Fruit fly (Drosophila melanogaster): ENCODE measurements around the gene CG7203.
"Not testable (repeated sequence)": the region's sequence is repeated elsewhere in the genome, so short reads cannot be mapped to it uniquely, and the experiment has no call there.

CG7203 gene

DNA sequence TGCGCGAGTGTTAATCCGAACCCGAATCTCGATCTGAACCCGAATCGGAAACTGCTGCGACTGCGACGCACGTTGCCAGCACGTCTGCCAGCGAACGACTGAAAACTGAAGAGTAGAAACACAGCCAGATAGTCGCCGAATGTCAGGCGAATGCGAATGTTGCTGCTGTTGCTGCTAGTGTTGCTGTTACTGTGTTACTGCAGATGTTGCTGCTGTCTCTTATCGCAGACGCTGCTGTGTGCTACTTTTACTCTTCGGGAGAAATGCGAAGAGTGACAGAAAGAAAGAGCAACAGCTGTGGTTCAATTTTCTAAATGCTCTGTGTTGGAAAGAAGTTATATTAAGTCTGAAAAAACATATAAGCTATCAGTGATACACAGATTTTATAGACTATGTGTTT is 14.3 kb downstream of the CG7203 start, which contains the start of gene CG31904:
TSS of gene CG31904 (minus strand) at position 101 of the 400 bp plus-strand sequence.
- TF ChIP-seq h, ttk, Myc (optimal IDR thresholded peaks at IDR 0.05): not testable (repeated sequence)

DNA sequence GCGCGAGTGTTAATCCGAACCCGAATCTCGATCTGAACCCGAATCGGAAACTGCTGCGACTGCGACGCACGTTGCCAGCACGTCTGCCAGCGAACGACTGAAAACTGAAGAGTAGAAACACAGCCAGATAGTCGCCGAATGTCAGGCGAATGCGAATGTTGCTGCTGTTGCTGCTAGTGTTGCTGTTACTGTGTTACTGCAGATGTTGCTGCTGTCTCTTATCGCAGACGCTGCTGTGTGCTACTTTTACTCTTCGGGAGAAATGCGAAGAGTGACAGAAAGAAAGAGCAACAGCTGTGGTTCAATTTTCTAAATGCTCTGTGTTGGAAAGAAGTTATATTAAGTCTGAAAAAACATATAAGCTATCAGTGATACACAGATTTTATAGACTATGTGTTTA is 20.4 kb downstream of the CG7203 start, which contains the start of gene CG13796:
TSS of gene CG13796 (minus strand) at position 101 of the 400 bp plus-strand sequence.
- not testable (repeated sequence) for TF ChIP-seq insv, h, Myc (optimal IDR thresholded peaks at IDR 0.05)

DNA sequence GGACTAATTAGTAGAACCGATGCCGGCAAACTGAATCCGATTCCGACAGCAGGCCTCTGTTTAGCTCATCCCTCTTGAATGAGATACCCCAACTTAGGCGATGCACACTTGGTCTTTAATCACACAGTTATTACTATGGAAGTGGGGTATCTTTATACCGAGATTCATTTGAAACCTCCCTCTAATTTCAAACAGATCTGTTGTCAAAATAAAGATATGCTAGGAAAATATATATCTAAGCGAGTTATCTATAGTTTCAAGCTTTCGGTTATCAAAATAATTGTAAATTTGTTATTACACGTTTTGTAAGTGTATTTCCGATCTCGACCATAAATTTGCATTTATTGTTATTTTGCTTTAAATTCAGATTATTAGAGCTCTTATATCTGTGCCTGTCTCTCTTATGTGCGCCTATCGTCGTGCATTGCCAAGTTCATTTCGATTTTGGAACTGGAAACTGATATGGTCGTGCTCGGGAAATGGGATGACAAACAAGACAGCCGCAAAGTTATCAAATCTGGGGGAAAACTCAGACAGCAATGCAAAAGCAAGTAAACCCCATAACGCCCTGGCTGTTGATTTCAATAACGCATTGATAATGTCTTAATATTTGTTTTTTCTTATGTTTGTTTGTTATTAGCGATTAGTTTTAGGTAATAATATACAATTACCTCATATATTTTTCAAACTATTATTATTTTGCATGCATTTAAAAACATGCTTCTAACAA is 26.6 kb downstream of the CG7203 start, which contains the start of gene CG13795:
TSS of gene CG13795 (minus strand) at position 31 of the 730 bp plus-strand sequence.
- no peak for TF ChIP-seq insv (optimal IDR thresholded peaks at IDR 0.05)
- no peak for TF ChIP-seq Myc (optimal IDR thresholded peaks at IDR 0.05)

DNA sequence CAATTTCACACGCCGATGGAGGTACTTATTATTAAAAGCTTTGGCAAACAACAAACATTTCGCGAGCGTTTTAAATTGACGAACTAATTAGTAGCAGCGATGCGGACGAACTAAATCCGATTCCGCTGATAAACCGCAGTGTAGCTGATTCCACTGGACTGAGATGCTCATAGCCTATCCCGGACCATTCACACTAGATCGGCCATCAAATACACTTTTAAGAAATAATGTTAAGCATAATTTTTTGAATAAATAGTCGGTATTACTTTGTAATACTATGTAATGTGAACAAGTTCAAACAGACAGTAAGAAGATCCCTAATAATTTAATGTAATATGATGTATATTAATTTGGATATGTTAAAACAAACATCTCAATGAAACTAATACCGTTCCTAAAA is 30.3 kb downstream of the CG7203 start, which contains the start of gene CG13794:
TSS of gene CG13794 (minus strand) at position 101 of the 400 bp plus-strand sequence.
- TF ChIP-seq ttk (optimal IDR thresholded peaks at IDR 0.05) (no peak), insv (optimal IDR thresholded peaks at IDR 0.05) (no peak), h (optimal IDR thresholded peaks at IDR 0.05) (no peak), Sin3A (optimal IDR thresholded peaks at IDR 0.05) (no peak), psq (optimal IDR thresholded peaks at IDR 0.05) (no peak), Myc (optimal IDR thresholded peaks at IDR 0.05) (no peak)

DNA sequence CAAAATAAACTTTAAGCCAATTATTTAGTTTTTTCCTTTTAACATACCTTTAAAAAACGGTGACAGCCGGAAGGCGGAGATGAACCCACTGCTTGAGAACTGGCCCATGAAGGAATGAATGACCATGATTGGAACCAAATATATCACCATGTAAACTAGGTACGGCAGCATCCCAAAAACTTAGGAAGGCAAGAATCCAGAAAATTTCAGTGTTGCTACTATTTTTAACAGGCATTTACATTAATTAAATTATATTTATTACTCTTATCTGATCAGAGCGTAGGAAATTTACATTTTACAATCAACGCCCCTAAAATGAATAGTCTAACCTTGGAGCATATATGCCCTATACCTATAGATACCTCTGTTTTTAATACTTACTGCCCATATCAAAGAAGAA is 30.9 kb downstream of the CG7203 start:
- no peak for TF ChIP-seq insv (optimal IDR thresholded peaks at IDR 0.05)
- TF ChIP-seq h (optimal IDR thresholded peaks at IDR 0.05) = no peak
- TF ChIP-seq psq (optimal IDR thresholded peaks at IDR 0.05) = no peak
- TF ChIP-seq ttk (optimal IDR thresholded peaks at IDR 0.05) = no peak
- TF ChIP-seq Myc (optimal IDR thresholded peaks at IDR 0.05) = no peak
- no peak for TF ChIP-seq Sin3A (optimal IDR thresholded peaks at IDR 0.05)

DNA sequence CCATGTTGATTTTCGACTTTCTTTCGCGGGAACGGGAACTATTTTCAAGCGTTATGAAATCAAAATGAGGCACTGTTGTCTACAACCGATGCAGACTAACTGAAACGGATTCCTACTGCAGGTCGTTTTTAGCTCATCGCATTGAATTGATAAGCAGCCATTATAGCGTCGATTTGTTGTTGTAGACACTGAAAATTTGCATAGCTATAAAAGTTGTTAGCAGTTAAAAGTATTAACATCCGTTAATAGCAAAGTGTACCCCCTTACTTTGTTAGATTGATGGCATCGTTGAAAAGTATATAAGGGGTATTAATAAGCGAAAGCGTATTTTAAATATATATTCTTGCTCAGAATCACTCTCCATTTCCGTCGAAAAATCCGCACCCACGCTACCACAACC is 33.6 kb downstream of the CG7203 start, which contains the start of gene CG13793:
TSS of gene CG13793 (minus strand) at position 101 of the 400 bp plus-strand sequence.
- TF ChIP-seq psq (optimal IDR thresholded peaks at IDR 0.05) (no peak), h (optimal IDR thresholded peaks at IDR 0.05) (no peak), Myc (optimal IDR thresholded peaks at IDR 0.05) (no peak), insv (optimal IDR thresholded peaks at IDR 0.05) (no peak), Sin3A (optimal IDR thresholded peaks at IDR 0.05) (no peak), ttk (optimal IDR thresholded peaks at IDR 0.05) (no peak)

DNA sequence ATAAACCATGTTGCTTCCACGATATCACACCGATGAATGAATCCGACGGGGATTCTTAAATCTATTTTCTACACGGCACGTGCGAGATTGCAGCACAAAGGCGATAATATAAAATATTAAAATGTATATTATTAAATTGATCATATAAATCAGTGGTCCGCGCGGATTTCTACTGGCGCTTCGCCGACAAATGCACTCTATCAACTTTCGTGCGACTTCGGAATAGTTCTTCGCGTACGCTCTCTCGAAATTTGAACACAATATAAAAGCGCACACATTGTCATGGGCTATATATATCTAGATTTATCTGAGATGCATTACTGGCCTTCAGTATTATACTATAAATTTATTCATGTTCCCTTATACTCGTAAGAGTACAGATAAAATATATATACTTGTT is 36.4 kb downstream of the CG7203 start, which contains the start of gene CG33296:
TSS of gene CG33296 (minus strand) at position 101 of the 400 bp plus-strand sequence.
- TF ChIP-seq insv (optimal IDR thresholded peaks at IDR 0.05) = no peak

DNA sequence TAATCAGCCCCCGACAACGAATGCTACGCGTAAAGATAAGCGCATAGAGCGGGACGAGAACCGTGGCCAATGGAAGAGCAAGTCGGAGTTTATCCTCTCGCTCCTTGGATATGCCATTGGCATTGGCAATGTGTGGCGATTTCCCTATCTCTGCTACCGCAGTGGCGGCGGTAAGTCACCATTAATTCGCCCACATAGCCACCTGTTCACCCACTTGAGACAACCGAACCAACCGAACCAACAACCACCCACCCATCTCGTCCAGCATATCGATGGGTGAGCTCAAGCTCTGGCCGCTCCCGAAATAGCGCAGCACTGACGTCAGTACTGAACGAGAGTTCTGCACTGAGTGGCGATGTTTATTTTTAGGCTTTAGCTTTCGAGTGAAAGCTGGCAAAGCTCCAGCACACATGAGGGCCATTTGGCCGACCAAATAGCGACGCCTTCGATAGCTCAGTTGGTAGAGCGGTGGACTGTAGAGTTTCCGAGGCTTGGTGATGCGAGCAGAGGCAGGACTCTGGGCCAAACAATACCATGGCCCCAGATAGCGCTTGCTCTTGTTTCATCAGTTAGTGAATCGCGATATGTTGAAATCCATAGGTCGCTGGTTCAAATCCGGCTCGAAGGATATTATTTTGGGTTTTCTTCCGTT is 41.8 kb downstream of the CG7203 start:
- no peak for TF ChIP-seq ttk (optimal IDR thresholded peaks at IDR 0.05)
- no peak for TF ChIP-seq h (optimal IDR thresholded peaks at IDR 0.05)
- no peak for TF ChIP-seq Sin3A (optimal IDR thresholded peaks at IDR 0.05)
- no peak for TF ChIP-seq Myc (optimal IDR thresholded peaks at IDR 0.05)
- no peak for TF ChIP-seq psq (optimal IDR thresholded peaks at IDR 0.05)
- no peak for TF ChIP-seq insv (optimal IDR thresholded peaks at IDR 0.05)

DNA sequence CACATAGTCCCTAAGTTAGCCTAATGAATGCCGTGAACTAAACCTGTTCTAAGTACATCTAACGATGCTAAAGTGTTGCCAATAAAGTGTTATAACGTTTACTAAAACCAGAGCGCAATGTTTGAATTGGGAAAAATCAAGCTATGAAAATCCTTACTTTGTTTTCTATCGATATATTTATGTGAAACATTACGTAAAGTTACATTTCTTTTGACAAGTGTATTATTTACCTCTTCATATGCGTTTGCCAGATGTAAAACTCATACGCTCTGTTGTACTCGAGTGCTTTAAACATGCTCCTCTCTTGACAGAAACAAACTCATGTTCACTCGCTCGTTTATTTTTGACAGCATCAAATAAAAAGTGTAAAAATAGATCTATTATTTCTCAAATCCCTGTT is 42.4 kb downstream of the CG7203 start, which contains the start of gene Ntl:
TSS of gene Ntl (plus strand) at position 301 of the 400 bp plus-strand sequence.
- TF ChIP-seq Sin3A (optimal IDR thresholded peaks at IDR 0.05) (no peak), insv (optimal IDR thresholded peaks at IDR 0.05) (no peak), ttk (optimal IDR thresholded peaks at IDR 0.05) (no peak), h (optimal IDR thresholded peaks at IDR 0.05) (no peak), psq (optimal IDR thresholded peaks at IDR 0.05) (no peak)

DNA sequence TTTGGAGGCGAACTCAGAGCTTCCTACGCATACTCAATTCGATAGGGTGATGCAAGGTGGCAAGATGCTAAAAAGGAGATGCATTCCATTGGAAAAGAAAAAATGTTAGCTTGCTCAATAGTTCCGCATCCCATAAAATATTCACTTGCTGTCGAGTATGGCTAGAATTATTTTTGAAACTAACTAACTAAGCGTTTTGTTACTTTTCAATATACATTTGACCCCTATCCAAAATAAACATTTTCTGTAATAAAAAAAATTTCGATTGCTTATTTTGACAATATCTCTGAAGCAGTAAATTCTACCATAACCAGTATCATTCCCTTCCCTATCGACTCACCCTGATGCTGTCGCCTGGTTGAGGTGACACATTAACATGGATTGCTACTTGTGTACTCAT is 49.5 kb downstream of the CG7203 start:
- TF ChIP-seq Sin3A (optimal IDR thresholded peaks at IDR 0.05) = no peak
- no peak for TF ChIP-seq ttk (optimal IDR thresholded peaks at IDR 0.05)
- no peak for TF ChIP-seq psq (optimal IDR thresholded peaks at IDR 0.05)
- no peak for TF ChIP-seq insv (optimal IDR thresholded peaks at IDR 0.05)
- TF ChIP-seq Myc (optimal IDR thresholded peaks at IDR 0.05) = no peak
- no peak for TF ChIP-seq h (optimal IDR thresholded peaks at IDR 0.05)

DNA sequence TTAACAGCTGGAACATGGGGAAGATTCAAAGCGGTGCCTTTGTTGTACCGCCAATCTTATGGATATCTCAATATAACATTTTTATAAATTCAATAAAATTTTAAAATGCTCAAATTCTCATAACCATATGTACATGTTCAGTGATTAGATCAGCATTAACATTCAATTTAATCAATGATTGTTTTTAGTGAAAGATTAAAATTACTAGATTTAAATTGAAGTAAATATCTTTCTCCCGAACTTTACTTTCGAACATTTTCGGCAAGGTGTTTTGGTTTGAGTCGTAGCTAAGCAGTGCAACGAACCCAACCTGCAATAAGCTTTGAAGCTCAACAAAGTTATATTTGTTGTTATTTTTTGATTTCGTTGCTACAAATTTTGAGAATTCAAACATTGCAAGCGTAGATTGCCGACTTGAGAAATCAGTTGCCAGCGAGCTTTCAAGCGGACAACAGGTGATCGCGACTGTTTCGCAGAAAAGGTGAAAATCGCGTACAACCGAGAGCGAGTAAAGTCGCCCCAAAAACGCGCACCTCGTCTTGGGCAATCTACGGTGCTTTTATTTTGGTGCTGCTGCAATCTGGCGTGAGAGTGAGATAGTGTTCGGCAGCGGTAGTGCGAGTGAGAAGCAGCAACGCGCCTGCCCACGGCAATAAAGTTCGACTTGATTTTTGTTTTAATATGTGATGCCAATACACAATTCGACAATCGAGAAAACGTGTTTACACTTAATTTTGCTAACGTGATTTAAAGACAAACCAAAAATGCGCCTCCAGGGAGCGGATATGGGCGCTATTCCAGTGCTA is 50.4 kb downstream of the CG7203 start, which contains the start of gene Tep3:
TSS of gene Tep3 (plus strand) at position 423 of the 806 bp plus-strand sequence.
- TF ChIP-seq psq (optimal IDR thresholded peaks at IDR 0.05) (no peak), insv (optimal IDR thresholded peaks at IDR 0.05) (no peak), h (optimal IDR thresholded peaks at IDR 0.05) (no peak), ttk (optimal IDR thresholded peaks at IDR 0.05) (no peak), Myc (optimal IDR thresholded peaks at IDR 0.05) (no peak)

All from Kc167 (cell line).